Fruit fly (Drosophila melanogaster): ENCODE measurements around the gene ATPsynD.

- no peak for TF ChIP-seq CG8478 (optimal IDR thresholded peaks at IDR 0.05)
- TF ChIP-seq Dll (optimal IDR thresholded peaks at IDR 0.05), result no peak
- TF ChIP-seq psq (optimal IDR thresholded peaks at IDR 0.05), result no peak
- TF ChIP-seq pan (optimal IDR thresholded peaks at IDR 0.05), result peak; percentile 83
These were observed 23.8 kb downstream of the ATPsynD start for dm6 chr3R:19118505-19119138.

All from whole organism.